Worm (Caenorhabditis elegans) whole organism, L3 larva: ENCODE measurements around the gene flh-1.

ENCODE experiments used
- R02D3.7 ChIP-seq: fragments of 150-350 bp; optimal IDR thresholded peaks from 2 replicates; lab custom pipeline; 2014; ENCODE audit warnings: missing biosample characterization, missing genetic modification characterization
- ZK546.5 ChIP-seq: sonication (generic microtip); optimal IDR thresholded peaks from 2 replicates; lab custom pipeline; 2017; ENCODE audit warnings: missing biosample characterization, missing genetic modification characterization
- ceh-16 ChIP-seq: sonication (generic microtip); optimal IDR thresholded peaks from 2 replicates; lab custom pipeline; 2017; ENCODE audit warnings: missing biosample characterization, missing genetic modification characterization
- ceh-9 ChIP-seq: sonication (generic microtip); optimal IDR thresholded peaks from 2 replicates; lab custom pipeline; 2018; ENCODE audit warnings: missing biosample characterization, missing genetic modification characterization
- egl-27 ChIP-seq: sonication (generic microtip); optimal IDR thresholded peaks from 4 replicates; lab custom pipeline; 2017; ENCODE audit warnings: missing biosample characterization, missing genetic modification reagents, missing genetic modification characterization
- elt-3 ChIP-seq, 3 experiments: fragments of 150-350 bp in 1 of 3; sonication (generic microtip) in 2 of 3; optimal IDR thresholded peaks; 2 replicates in 2 of 3; 4 replicates in 1 of 3; lab custom pipeline; 2014 to 2017; ENCODE audit warnings: missing biosample characterization in 3 of 3, missing genetic modification characterization in 3 of 3
- mdl-1 ChIP-seq: fragments of 150-350 bp; optimal IDR thresholded peaks from 2 replicates; lab custom pipeline; 2014; ENCODE audit warnings: missing biosample characterization, missing genetic modification characterization
- nhr-28 ChIP-seq: fragments of 150-350 bp; optimal IDR thresholded peaks from 2 replicates; lab custom pipeline; 2014; ENCODE audit warnings: missing biosample characterization, missing genetic modification characterization
- nhr-43 ChIP-seq: sonication (generic microtip); optimal IDR thresholded peaks from 2 replicates; lab custom pipeline; 2016; ENCODE audit warnings: mild to moderate bottlenecking, missing genetic modification characterization, missing compliant biosample characterization; ENCODE audit not compliant: poor library complexity, severe bottlenecking
- nhr-76 ChIP-seq: fragments of 150-350 bp; sonication (generic microtip); optimal IDR thresholded peaks from 5 replicates; lab custom pipeline; 2014; ENCODE audit warnings: missing biosample characterization, missing genetic modification characterization
- nhr-77 ChIP-seq: fragments of 150-350 bp; optimal IDR thresholded peaks from 2 replicates; lab custom pipeline; 2014; ENCODE audit warnings: missing biosample characterization, missing genetic modification characterization
- unc-39 ChIP-seq: sonication (generic microtip); optimal IDR thresholded peaks from 4 replicates; lab custom pipeline; 2017; ENCODE audit warnings: missing biosample characterization, missing genetic modification characterization
- unc-62 ChIP-seq: fragments of 150-350 bp; sonication (generic microtip); optimal IDR thresholded peaks from 4 replicates; lab custom pipeline; 2014; ENCODE audit warnings: missing biosample characterization, missing genetic modification reagents, missing genetic modification characterization

ce11 chrIV:9260826-9261225, 3.2 kb downstream of the flh-1 start:
- TF ChIP-seq ZK546.5 (tag; lab: Kevin White, UChicago): no peak
- TF ChIP-seq mdl-1 (tag; lab: Kevin White, UChicago): no peak
- TF ChIP-seq elt-3 (tag; optimal IDR thresholded peaks at IDR 0.05; lab: Kevin White, UChicago): no peak
- TF ChIP-seq nhr-76 (tag; lab: Kevin White, UChicago): no peak
- TF ChIP-seq R02D3.7 (tag; lab: Kevin White, UChicago): no peak
- no peak for TF ChIP-seq egl-27
- no peak for TF ChIP-seq ceh-16 (tag; lab: Kevin White, UChicago)
- no peak for TF ChIP-seq ceh-9
- no peak for TF ChIP-seq nhr-28 (tag; lab: Kevin White, UChicago)
- TF ChIP-seq nhr-77: no peak
- TF ChIP-seq nhr-43 (tag; lab: Kevin White, UChicago): no peak
- TF ChIP-seq unc-39 (tag; lab: Kevin White, UChicago): no peak
- no peak for TF ChIP-seq unc-62
